Worm (Caenorhabditis elegans) whole organism, L4 larva: ENCODE data around the gene fbxa-127.

Experiments
- F37D6.2 ChIP-seq: sonication (generic microtip); optimal IDR thresholded peaks from 2 replicates; lab custom pipeline; 2016; ENCODE audit warnings: mild to moderate bottlenecking, missing genetic modification characterization, missing compliant biosample characterization
- F49E8.2 ChIP-seq: sonication (generic microtip); optimal IDR thresholded peaks from 2 replicates; lab custom pipeline; 2016; ENCODE audit warnings: missing compliant biosample characterization, mild to moderate bottlenecking, missing genetic modification characterization, borderline replicate concordance
- ama-1 ChIP-seq: fragments of 150-350 bp; optimal IDR thresholded peaks from 2 replicates; lab custom pipeline; 2014; ENCODE audit warnings: inconsistent platforms, mixed read lengths
- ceh-28 ChIP-seq: fragments of 150-350 bp; optimal IDR thresholded peaks from 2 replicates; lab custom pipeline; 2014; ENCODE audit warnings: missing biosample characterization, missing genetic modification reagents, missing genetic modification characterization
- ces-1 ChIP-seq: fragments of 150-350 bp; sonication (generic microtip); optimal IDR thresholded peaks from 4 replicates; lab custom pipeline; 2014; ENCODE audit warnings: missing biosample characterization, missing genetic modification reagents, missing genetic modification characterization
- dmd-8 ChIP-seq: fragments of 200-800 bp; sonication (Bioruptor generic); IDR thresholded peaks from 2 replicates; pipeline ENCODE4 v1.3.6; 2022; ENCODE audit warnings: missing genetic modification characterization, missing compliant biosample characterization
- dpl-1 ChIP-seq: fragments of 150-350 bp; optimal IDR thresholded peaks from 2 replicates; lab custom pipeline; 2014; ENCODE audit warnings: missing biosample characterization, missing genetic modification reagents, missing genetic modification characterization
- fkh-10 ChIP-seq: fragments of 150-350 bp; optimal IDR thresholded peaks from 2 replicates; lab custom pipeline; 2014; ENCODE audit warnings: missing biosample characterization, missing genetic modification reagents, missing genetic modification characterization
- lin-13 ChIP-seq: fragments of 150-350 bp; optimal IDR thresholded peaks from 2 replicates; lab custom pipeline; 2014; ENCODE audit warnings: missing biosample characterization, missing genetic modification reagents, missing genetic modification characterization
- lin-15B ChIP-seq: fragments of 150-350 bp; sonication (generic microtip); optimal IDR thresholded peaks from 3 replicates; lab custom pipeline; 2014; ENCODE audit warnings: missing biosample characterization, missing genetic modification characterization
- nhr-76 ChIP-seq: fragments of 150-350 bp; optimal IDR thresholded peaks from 2 replicates; lab custom pipeline; 2014; ENCODE audit warnings: missing biosample characterization, missing genetic modification characterization
- nhr-77 ChIP-seq: fragments of 150-350 bp; optimal IDR thresholded peaks from 2 replicates; lab custom pipeline; 2014; ENCODE audit warnings: missing biosample characterization, missing genetic modification characterization
- pha-4 ChIP-seq, 2 experiments: fragments of 150-350 bp in 1 of 2; fragments of 200-800 bp in 1 of 2; sonication (Bioruptor generic) in 1 of 2; IDR thresholded peaks in 1 of 2; optimal IDR thresholded peaks in 1 of 2; 2 replicates each; pipeline versions ENCODE4 v1.3.6 to Lab custom; 2014 to 2022; ENCODE audit warnings: missing genetic modification characterization in 2 of 2, missing genetic modification reagents in 2 of 2, missing biosample characterization in 1 of 2, missing compliant biosample characterization in 1 of 2
- ztf-11 ChIP-seq: fragments of 150-350 bp; optimal IDR thresholded peaks from 2 replicates; lab custom pipeline; 2014; ENCODE audit warnings: missing biosample characterization, missing genetic modification characterization

DNA sequence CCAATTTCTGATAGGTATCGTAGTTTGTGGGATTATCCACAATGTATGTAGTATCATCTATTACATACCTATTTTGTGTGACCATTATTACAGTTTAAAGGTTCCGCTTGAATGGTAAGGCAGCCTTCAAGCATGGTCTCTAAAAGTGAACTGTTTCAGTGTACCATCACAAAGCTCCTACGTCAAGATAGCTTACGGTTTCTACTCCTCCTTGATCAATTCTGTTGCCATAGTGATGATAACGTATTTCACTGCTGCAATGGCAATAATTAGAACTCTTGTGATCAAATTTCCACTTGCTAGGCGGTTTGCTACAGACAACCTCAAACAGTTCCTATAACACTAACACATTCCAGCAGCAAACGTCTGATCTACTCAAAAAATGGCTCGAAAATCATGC lies 45.2 kb upstream of the fbxa-127 start:
- TF ChIP-seq fkh-10 (GFP tag; lab: Kevin White, UChicago) (no peak), dpl-1 (no peak), F49E8.2 (no peak), lin-13 (GFP tag; lab: Kevin White, UChicago) (no peak), nhr-77 (no peak), ama-1 (no peak), ceh-28 (tag; lab: Kevin White, UChicago) (no peak), nhr-76 (tag; lab: Kevin White, UChicago) (no peak), ztf-11 (tag; lab: Kevin White, UChicago) (no peak), ces-1 (GFP tag; lab: Kevin White, UChicago) (no peak), lin-15B (tag; lab: Kevin White, UChicago) (no peak), F37D6.2 (tag; lab: Kevin White, UChicago) (no peak), pha-4 (GFP tag; IDR thresholded peaks at IDR 0.05; lab: Robert Waterston, UW) (no peak), pha-4 (tag; optimal IDR thresholded peaks at IDR 0.05; lab: Kevin White, UChicago) (no peak), dmd-8 (GFP tag; lab: Robert Waterston, UW) (no peak)
